Worm (Caenorhabditis elegans) whole organism, early embryonic: ENCODE data around the gene gcy-37.

ENCODE experiments used
- B0310.2 ChIP-seq: sonication (generic microtip); optimal IDR thresholded peaks from 2 replicates; lab custom pipeline; 2016; ENCODE audit warnings: mild to moderate bottlenecking, missing genetic modification characterization, missing compliant biosample characterization
- F13C5.2 ChIP-seq: sonication (generic microtip); optimal IDR thresholded peaks from 2 replicates; lab custom pipeline; 2017; ENCODE audit warnings: mild to moderate bottlenecking, missing genetic modification characterization, inconsistent platforms, missing compliant biosample characterization
- aly-1 ChIP-seq: sonication (generic microtip); optimal IDR thresholded peaks from 2 replicates; lab custom pipeline; 2016; ENCODE audit warnings: missing genetic modification characterization, missing compliant biosample characterization
- ama-1 ChIP-seq: fragments of 150-350 bp; optimal IDR thresholded peaks from 2 replicates; lab custom pipeline; 2014
- ceh-13 ChIP-seq: fragments of 200-800 bp; sonication (Bioruptor generic); optimal IDR thresholded peaks from 2 replicates; lab custom pipeline; 2018; ENCODE audit warnings: mild to moderate bottlenecking, missing genetic modification characterization, missing compliant biosample characterization
- ceh-36 ChIP-seq: sonication (generic microtip); optimal IDR thresholded peaks from 2 replicates; lab custom pipeline; 2016; ENCODE audit warnings: missing genetic modification characterization, inconsistent platforms, missing compliant biosample characterization
- ets-7 ChIP-seq: sonication (generic microtip); optimal IDR thresholded peaks from 2 replicates; lab custom pipeline; 2016; ENCODE audit warnings: missing genotype, missing genetic modification characterization, missing compliant biosample characterization
- flt-1 ChIP-seq: fragments of 200-800 bp; sonication (Bioruptor generic); IDR thresholded peaks from 2 replicates; pipeline ENCODE4 v1.3.6; 2022; ENCODE audit warnings: missing genetic modification characterization, missing compliant biosample characterization
- hmbx-1 ChIP-seq: sonication (generic microtip); optimal IDR thresholded peaks from 2 replicates; lab custom pipeline; 2016; ENCODE audit warnings: mild to moderate bottlenecking, missing genetic modification characterization, missing compliant biosample characterization
- hmg-4 ChIP-seq: fragments of 200-800 bp; sonication (Bioruptor generic); optimal IDR thresholded peaks from 2 replicates; lab custom pipeline; 2018; ENCODE audit warnings: mild to moderate bottlenecking, missing genetic modification characterization, missing compliant biosample characterization
- hnd-1 ChIP-seq: sonication (generic microtip); optimal IDR thresholded peaks from 2 replicates; lab custom pipeline; 2016; ENCODE audit warnings: missing genetic modification characterization, missing compliant biosample characterization
- pes-1 ChIP-seq: fragments of 200-800 bp; sonication (Bioruptor generic); IDR thresholded peaks from 2 replicates; pipeline ENCODE4 v1.3.6; 2022; ENCODE audit warnings: missing genetic modification reagents, missing genetic modification characterization, missing compliant biosample characterization
- scrt-1 ChIP-seq: fragments of 200-800 bp; sonication (Bioruptor generic); IDR thresholded peaks from 2 replicates; pipeline ENCODE4 v1.3.6; 2022; ENCODE audit warnings: missing genetic modification characterization, missing compliant biosample characterization
- sea-1 ChIP-seq: fragments of 200-800 bp; sonication (Bioruptor generic); conservative IDR thresholded peaks from 2 replicates; pipeline ENCODE4 v1.3.6; 2022; ENCODE audit warnings: missing genetic modification characterization, missing compliant biosample characterization
- tbx-11 ChIP-seq: fragments of 200-800 bp; sonication (Bioruptor generic); IDR thresholded peaks from 2 replicates; pipeline ENCODE4 v1.3.6; 2022; ENCODE audit warnings: missing genetic modification characterization, missing compliant biosample characterization
- tbx-37 ChIP-seq: fragments of 200-800 bp; sonication (Bioruptor generic); conservative IDR thresholded peaks from 2 replicates; pipeline ENCODE4 v1.3.6; 2022; ENCODE audit warnings: missing genetic modification reagents, missing genetic modification characterization, missing compliant biosample characterization
- tra-4 ChIP-seq: sonication (generic microtip); optimal IDR thresholded peaks from 2 replicates; lab custom pipeline; 2017; ENCODE audit warnings: missing genetic modification characterization, missing compliant biosample characterization

The gcy-37 gene

DNA sequence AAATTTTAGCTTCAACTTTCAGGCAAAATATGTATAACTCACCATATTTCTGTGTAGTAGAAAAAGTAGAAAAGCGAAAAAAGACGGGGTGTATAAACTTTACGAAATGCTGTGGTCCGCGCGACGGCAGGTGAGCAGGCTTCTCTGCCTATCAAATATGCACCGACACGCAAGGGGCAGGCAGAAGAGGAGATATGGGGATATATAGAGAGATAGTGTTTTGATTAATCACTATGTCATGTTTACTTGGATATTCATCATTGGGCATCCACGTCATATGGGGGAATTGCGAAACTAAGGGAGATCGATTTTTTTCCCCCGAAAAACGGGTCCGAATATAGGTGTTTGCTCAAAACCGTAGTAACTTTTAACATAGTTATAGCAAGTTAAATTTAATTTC is at the start of gene gcy-37:
TSS of gene gcy-37 (minus strand) at position 101 of the 400 bp plus-strand sequence.
- TF ChIP-seq ets-7, result no peak
- TF ChIP-seq ama-1 (lab: Kevin White, UChicago), result no peak
- no peak for TF ChIP-seq flt-1 (GFP tag; lab: Robert Waterston, UW)
- no peak for TF ChIP-seq aly-1 (tag; lab: Kevin White, UChicago)
- TF ChIP-seq ceh-36 (tag; lab: Kevin White, UChicago), result no peak
- TF ChIP-seq hmbx-1 (tag; lab: Kevin White, UChicago), result no peak
- no peak for TF ChIP-seq hmg-4

DNA sequence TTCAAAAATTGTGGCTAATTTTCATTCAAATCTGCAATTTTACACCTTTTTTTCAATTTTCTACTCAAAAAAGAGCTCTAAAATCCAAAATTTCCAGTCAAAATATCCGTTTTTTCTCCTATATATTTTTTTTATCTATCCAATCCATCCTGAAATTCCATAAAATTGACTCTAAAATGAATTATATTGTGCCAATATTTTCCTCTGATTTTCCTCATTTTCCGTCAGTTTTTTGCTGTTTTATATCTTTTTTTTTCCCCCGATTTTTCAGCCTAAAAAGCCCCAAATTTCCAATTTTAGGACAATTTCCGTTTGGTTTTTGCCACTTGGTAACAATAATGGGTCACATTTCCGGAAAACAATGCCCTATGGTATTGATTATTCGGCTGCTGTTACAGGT is 39.8 kb upstream of the gcy-37 start, which contains the start of gene Y71G10AR.4:
TSS of gene Y71G10AR.4 (plus strand) at position 301 of the 400 bp plus-strand sequence.
- TF ChIP-seq sea-1, result no peak
- TF ChIP-seq ceh-13, result no peak
- TF ChIP-seq ceh-36 (tag; lab: Kevin White, UChicago), result no peak
- no peak for TF ChIP-seq hmg-4
- TF ChIP-seq B0310.2 (tag; lab: Kevin White, UChicago), result no peak
- no peak for TF ChIP-seq ama-1 (lab: Kevin White, UChicago)
- TF ChIP-seq flt-1 (GFP tag; lab: Robert Waterston, UW), result no peak
- TF ChIP-seq tbx-11 (GFP tag; lab: Robert Waterston, UW), result no peak

DNA sequence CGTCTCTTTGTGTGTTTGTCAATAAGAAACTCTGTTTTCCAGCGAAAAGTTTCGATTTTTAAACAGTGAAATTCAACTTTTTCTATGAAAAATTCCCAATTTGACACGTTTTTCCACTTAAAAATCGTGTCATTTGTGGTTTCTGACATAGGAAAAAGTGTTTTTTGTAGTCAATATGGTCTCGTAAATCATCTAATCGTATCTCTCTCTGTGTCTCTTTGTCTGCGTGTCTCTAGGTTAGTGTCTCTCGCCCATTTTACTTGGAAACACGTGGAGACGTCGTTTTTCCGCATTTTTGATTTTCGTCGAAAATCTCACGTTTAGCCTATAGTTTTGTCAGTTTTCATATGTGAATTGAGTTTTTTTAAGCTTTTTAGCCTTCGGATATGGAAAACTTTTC is 36.6 kb upstream of the gcy-37 start:
- no peak for TF ChIP-seq sea-1
- TF ChIP-seq ets-7, result no peak
- no peak for TF ChIP-seq pes-1 (GFP tag; lab: Robert Waterston, UW)
- TF ChIP-seq hnd-1, result no peak
- TF ChIP-seq B0310.2 (tag; lab: Kevin White, UChicago), result no peak
- no peak for TF ChIP-seq ceh-36 (tag; lab: Kevin White, UChicago)
- TF ChIP-seq aly-1 (tag; lab: Kevin White, UChicago), result no peak
- no peak for TF ChIP-seq tbx-37
- TF ChIP-seq ceh-13, result no peak
- TF ChIP-seq hmbx-1 (tag; lab: Kevin White, UChicago), result no peak
- TF ChIP-seq scrt-1 (GFP tag; lab: Robert Waterston, UW), result no peak

DNA sequence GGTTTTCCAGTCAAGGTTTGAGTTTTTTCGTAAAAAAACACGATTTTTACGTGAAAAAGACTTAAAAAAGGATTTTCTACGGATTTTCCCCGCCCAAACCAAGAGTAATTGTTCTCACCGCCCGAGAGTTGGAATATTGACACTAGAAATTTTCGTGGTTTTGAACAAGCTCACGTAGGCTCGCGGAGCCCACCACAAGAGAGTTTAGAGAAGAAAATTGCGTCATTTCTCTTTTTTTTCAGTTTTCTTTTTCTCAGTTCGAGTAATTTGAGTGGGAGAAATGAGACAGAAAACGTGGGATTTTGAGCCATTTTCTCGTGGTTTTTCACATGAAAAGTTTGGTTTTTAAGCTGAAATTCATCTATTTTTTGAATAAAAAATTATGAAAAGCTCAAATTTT is 34.6 kb upstream of the gcy-37 start:
- no peak for TF ChIP-seq flt-1 (GFP tag; lab: Robert Waterston, UW)
- no peak for TF ChIP-seq tbx-11 (GFP tag; lab: Robert Waterston, UW)
- TF ChIP-seq ets-7, result no peak
- no peak for TF ChIP-seq ceh-13
- no peak for TF ChIP-seq hmg-4
- no peak for TF ChIP-seq tbx-37
- TF ChIP-seq F13C5.2 (tag; lab: Kevin White, UChicago), result no peak
- TF ChIP-seq aly-1 (tag; lab: Kevin White, UChicago), result no peak

DNA sequence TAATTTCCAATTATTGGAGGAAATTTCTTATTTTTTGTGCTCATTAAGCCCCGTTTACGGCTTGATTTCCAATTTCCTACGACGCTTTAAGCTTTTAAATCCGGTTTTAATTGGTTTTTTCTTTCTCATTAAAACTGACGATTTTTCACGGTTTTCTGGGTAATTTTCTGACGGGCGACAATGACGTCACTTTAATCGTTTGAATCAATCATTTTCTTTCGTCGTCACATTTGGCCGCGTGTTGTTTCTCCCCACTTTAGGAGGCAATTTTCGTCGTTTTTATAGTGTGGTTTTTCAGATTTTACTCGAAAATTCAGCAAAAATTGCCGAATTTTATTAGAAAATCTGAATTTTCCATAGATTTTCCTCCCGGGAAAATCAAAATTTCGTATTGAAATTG is 34.1 kb upstream of the gcy-37 start:
- TF ChIP-seq pes-1 (GFP tag; lab: Robert Waterston, UW) (no peak), tbx-11 (GFP tag; lab: Robert Waterston, UW) (no peak), hnd-1 (no peak), scrt-1 (GFP tag; lab: Robert Waterston, UW) (no peak), flt-1 (GFP tag; lab: Robert Waterston, UW) (no peak), ceh-13 (no peak)

DNA sequence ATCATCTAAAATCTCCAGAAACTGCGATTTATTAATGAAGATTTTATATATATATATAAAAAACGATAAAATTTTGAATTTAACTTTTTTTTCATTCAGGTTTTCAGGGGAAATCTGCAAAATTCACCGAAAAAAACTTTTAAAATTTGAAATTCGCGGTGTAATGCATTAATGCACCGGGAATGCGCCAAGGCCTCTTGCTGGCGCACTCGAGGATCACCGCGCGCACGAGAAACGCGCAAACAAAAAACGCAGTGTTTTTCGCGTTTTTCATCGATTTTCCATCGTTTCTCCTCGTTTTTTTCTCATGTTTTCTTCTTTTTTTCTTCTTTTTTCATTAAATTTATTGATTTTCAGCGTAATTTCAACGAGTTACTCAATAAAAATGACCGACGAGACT is 18.6 kb upstream of the gcy-37 start, which contains the start of gene hrpu-2:
TSS of gene hrpu-2 (plus strand) at position 352 of the 400 bp plus-strand sequence.
- TF ChIP-seq aly-1 (tag; lab: Kevin White, UChicago) (no peak), F13C5.2 (tag; lab: Kevin White, UChicago) (peak; percentile 64)

DNA sequence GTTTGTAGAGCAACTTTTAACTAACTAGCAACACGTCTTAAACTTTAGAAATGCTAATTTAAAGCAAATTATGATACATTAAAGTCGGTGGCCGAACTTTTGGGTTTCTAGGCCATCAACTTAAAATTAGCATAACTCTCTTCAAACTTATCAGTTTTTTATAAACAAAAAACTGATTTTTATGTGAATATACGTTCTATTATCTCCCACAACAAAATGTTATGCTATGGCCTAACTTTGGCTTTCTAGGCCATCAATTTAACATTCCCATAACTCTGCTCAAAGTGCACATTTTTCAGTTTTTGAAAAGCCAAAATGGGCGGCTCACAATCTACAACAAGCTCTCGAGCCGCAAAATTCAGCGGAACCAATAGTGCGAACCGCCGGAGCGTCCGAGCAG is 16.3 kb upstream of the gcy-37 start, which contains the start of gene C54E4.1:
TSS of gene C54E4.1 (plus strand) at position 301 of the 400 bp plus-strand sequence.
- TF ChIP-seq hmg-4 (no peak), ets-7 (no peak)

DNA sequence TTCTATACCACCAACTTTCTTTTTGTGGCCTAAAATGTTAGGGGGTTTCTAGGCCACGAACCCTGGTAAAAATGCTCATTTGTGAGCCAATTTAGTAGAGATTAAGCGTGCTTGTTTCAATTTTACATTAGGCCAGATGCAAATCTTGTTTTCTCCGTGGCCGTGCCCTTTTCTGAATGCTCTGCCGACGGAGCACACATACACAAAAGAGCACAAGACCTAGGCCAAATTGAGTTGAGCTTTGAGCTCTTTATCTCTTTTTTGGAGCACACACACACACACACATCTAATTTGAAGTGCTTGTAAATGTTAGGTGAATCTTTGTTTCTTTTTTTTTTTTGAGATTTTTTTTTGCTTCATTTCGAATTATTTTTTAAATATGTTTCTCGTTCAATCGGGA is 13.9 kb upstream of the gcy-37 start:
- TF ChIP-seq tbx-11 (GFP tag; lab: Robert Waterston, UW) (no peak), ceh-13 (no peak), scrt-1 (GFP tag; lab: Robert Waterston, UW) (no peak)

DNA sequence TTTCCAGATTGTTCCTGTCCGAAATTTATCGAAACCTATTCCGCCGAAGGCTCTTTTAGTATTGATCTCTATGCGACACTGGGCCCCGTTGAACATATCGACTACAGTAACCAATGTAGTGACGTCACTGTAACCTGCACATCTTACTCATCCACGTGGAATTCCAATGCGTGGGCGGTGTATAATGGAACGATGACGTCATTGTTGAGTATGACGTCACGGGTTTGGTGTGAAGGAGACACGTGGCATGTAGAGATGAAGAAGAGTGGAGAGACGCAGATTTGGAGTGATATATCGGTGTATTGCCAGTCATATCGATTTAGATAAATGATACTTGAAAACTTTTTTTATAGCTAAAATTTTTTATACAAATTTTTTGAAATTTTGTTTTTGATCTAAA is 11.4 kb upstream of the gcy-37 start:
- no peak for TF ChIP-seq B0310.2 (tag; lab: Kevin White, UChicago)
- no peak for TF ChIP-seq aly-1 (tag; lab: Kevin White, UChicago)
- TF ChIP-seq ceh-36 (tag; lab: Kevin White, UChicago), result no peak
- no peak for TF ChIP-seq tbx-37
- TF ChIP-seq ama-1 (lab: Kevin White, UChicago), result no peak
- TF ChIP-seq tbx-11 (GFP tag; lab: Robert Waterston, UW), result no peak
- TF ChIP-seq ceh-13, result no peak
- no peak for TF ChIP-seq hnd-1
- TF ChIP-seq pes-1 (GFP tag; lab: Robert Waterston, UW), result no peak
- no peak for TF ChIP-seq ets-7
- no peak for TF ChIP-seq flt-1 (GFP tag; lab: Robert Waterston, UW)
- no peak for TF ChIP-seq scrt-1 (GFP tag; lab: Robert Waterston, UW)
- TF ChIP-seq hmbx-1 (tag; lab: Kevin White, UChicago), result no peak
- no peak for TF ChIP-seq hmg-4
- TF ChIP-seq sea-1, result no peak
- TF ChIP-seq F13C5.2 (tag; lab: Kevin White, UChicago), result no peak
- TF ChIP-seq tra-4 (tag; lab: Kevin White, UChicago), result no peak
